Worm (Caenorhabditis elegans) whole organism, late embryonic: ENCODE results near the gene lgmn-1.

Source experiments
- C08G9.2 ChIP-seq: sonication (generic microtip); optimal IDR thresholded peaks from 2 replicates; lab custom pipeline; 2016; ENCODE audit warnings: mild to moderate bottlenecking, missing genetic modification characterization, moderate library complexity, missing compliant biosample characterization
- F13H6.1 ChIP-seq: sonication (generic microtip); optimal IDR thresholded peaks from 2 replicates; lab custom pipeline; 2016; ENCODE audit warnings: missing genetic modification characterization, missing compliant biosample characterization
- ahr-1 ChIP-seq: sonication (generic microtip); optimal IDR thresholded peaks from 2 replicates; lab custom pipeline; 2016; ENCODE audit warnings: missing genetic modification characterization, missing compliant biosample characterization
- elt-2 ChIP-seq: sonication (generic microtip); optimal IDR thresholded peaks from 2 replicates; lab custom pipeline; 2016; ENCODE audit warnings: missing genetic modification reagents, missing genetic modification characterization, missing compliant biosample characterization
- ets-4 ChIP-seq: sonication (generic microtip); optimal IDR thresholded peaks from 2 replicates; lab custom pipeline; 2016; ENCODE audit warnings: missing genetic modification characterization, missing compliant biosample characterization
- fax-1 ChIP-seq: sonication (generic microtip); optimal IDR thresholded peaks from 2 replicates; lab custom pipeline; 2016; ENCODE audit warnings: missing genotype, missing genetic modification characterization, missing compliant biosample characterization
- hlh-6 ChIP-seq: sonication (generic microtip); optimal IDR thresholded peaks from 2 replicates; lab custom pipeline; 2016; ENCODE audit warnings: missing genotype, missing genetic modification characterization, missing compliant biosample characterization
- lim-6 ChIP-seq: sonication (generic microtip); optimal IDR thresholded peaks from 2 replicates; lab custom pipeline; 2016; ENCODE audit warnings: missing genetic modification characterization, missing compliant biosample characterization
- lin-11 ChIP-seq: fragments of 200-800 bp; sonication (Bioruptor generic); optimal IDR thresholded peaks from 2 replicates; lab custom pipeline; 2018; ENCODE audit warnings: mild to moderate bottlenecking, missing genetic modification characterization, missing compliant biosample characterization
- nfya-1 ChIP-seq: sonication (generic microtip); optimal IDR thresholded peaks from 2 replicates; lab custom pipeline; 2017; ENCODE audit warnings: missing genetic modification characterization, mild to moderate bottlenecking, missing compliant biosample characterization, antibody characterized with exemption, moderate library complexity
- odd-2 ChIP-seq: sonication (generic microtip); optimal IDR thresholded peaks from 2 replicates; lab custom pipeline; 2017; ENCODE audit warnings: antibody characterized with exemption, mild to moderate bottlenecking, missing genetic modification characterization, missing compliant biosample characterization
- pat-9 ChIP-seq: fragments of 200-800 bp; sonication (Bioruptor generic); optimal IDR thresholded peaks from 2 replicates; lab custom pipeline; 2018; ENCODE audit warnings: mild to moderate bottlenecking, missing genetic modification characterization, moderate library complexity, missing compliant biosample characterization
- pqm-1 ChIP-seq: sonication (generic microtip); optimal IDR thresholded peaks from 2 replicates; lab custom pipeline; 2016; ENCODE audit warnings: missing genetic modification characterization, missing compliant biosample characterization

DNA sequence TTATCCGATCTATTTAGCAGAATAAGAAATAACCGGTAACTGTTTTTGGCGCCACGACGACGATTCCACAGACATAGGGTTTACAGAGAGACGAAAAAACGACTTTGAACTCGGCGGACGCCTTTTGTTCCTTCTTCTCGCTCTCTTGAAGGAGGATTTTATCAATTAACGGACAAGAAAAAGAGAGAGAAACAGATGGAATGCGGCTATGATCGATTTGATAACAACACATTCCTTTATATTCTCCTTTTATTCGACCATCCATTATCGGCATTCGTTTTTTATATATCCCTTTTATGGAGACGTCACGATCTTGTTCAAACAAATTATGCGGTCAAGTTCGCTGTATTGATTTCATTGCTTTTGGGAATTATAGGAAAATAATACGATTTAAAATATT, 36.0 kb downstream of the lgmn-1 start:
- TF ChIP-seq ahr-1 (tag; lab: Kevin White, UChicago) (no peak), C08G9.2 (tag; lab: Kevin White, UChicago) (no peak), elt-2 (tag; lab: Kevin White, UChicago) (no peak), F13H6.1 (tag; lab: Kevin White, UChicago) (no peak), pat-9 (tag; lab: Kevin White, UChicago) (no peak), pqm-1 (tag; lab: Kevin White, UChicago) (no peak), hlh-6 (tag; lab: Kevin White, UChicago) (no peak), lim-6 (no peak), nfya-1 (tag; lab: Kevin White, UChicago) (no peak), lin-11 (tag; lab: Kevin White, UChicago) (no peak), odd-2 (no peak), fax-1 (tag; lab: Kevin White, UChicago) (no peak), ets-4 (tag; lab: Kevin White, UChicago) (no peak)
